Worm (Caenorhabditis elegans) whole organism, L2 larva: ENCODE measurements around the gene srw-13.

Experiments
- F13H6.1 ChIP-seq: sonication (generic microtip); optimal IDR thresholded peaks from 2 replicates; lab custom pipeline; 2016; ENCODE audit warnings: missing genetic modification characterization, missing compliant biosample characterization
- alr-1 ChIP-seq: fragments of 150-350 bp; optimal IDR thresholded peaks from 2 replicates; lab custom pipeline; 2014; ENCODE audit warnings: missing biosample characterization, missing genetic modification characterization
- crh-2 ChIP-seq: sonication (generic microtip); optimal IDR thresholded peaks from 2 replicates; lab custom pipeline; 2017; ENCODE audit warnings: missing biosample characterization, missing genetic modification characterization
- lsy-2 ChIP-seq, 2 experiments: fragments of 150-350 bp in 1 of 2; sonication (generic microtip) in 1 of 2; optimal IDR thresholded peaks; 2 replicates each; lab custom pipeline; 2014 to 2017; ENCODE audit warnings: missing biosample characterization in 2 of 2, missing genetic modification characterization in 2 of 2
- mdl-1 ChIP-seq, 2 experiments: fragments of 150-350 bp in 1 of 2; sonication (generic microtip) in 1 of 2; optimal IDR thresholded peaks; 2 replicates each; lab custom pipeline; 2017; ENCODE audit warnings: missing biosample characterization in 2 of 2, missing genetic modification characterization in 2 of 2
- nhr-12 ChIP-seq: fragments of 150-350 bp; optimal IDR thresholded peaks from 2 replicates; lab custom pipeline; 2014; ENCODE audit warnings: missing biosample characterization, missing genetic modification characterization
- unc-39 ChIP-seq: fragments of 150-350 bp; optimal IDR thresholded peaks from 2 replicates; lab custom pipeline; 2014; ENCODE audit warnings: missing biosample characterization, missing genetic modification characterization
- zag-1 ChIP-seq: fragments of 150-350 bp; optimal IDR thresholded peaks from 2 replicates; lab custom pipeline; 2014; ENCODE audit warnings: missing biosample characterization, missing genetic modification characterization

DNA sequence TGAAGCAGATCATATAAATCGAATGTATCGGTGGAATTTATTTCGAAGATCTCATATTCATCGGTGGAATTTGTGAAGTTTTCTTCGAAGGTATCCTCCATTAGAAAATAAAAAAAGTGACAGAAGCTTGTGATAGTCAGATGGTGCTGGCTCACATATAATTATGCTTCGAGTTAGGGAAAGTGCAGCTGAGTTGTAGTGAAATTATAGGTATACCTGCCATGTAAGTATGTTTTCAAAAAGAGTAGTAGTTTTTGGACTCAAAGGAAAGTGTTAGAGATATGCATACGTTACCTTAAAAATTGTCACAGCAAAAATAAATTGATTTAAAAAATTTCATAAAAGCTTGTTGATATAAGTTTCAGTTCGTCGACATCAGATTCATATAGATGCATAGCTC is 7.9 kb downstream of the srw-13 start, which contains the start of gene srw-11:
- TF ChIP-seq unc-39 (tag; lab: Kevin White, UChicago) (no peak), zag-1 (tag; lab: Kevin White, UChicago) (no peak), lsy-2 (tag; optimal IDR thresholded peaks at IDR 0.05; lab: Kevin White, UChicago) (no peak), mdl-1 (tag; optimal IDR thresholded peaks at IDR 0.05; lab: Kevin White, UChicago) (no peak), crh-2 (tag; lab: Kevin White, UChicago) (no peak), nhr-12 (tag; lab: Kevin White, UChicago) (no peak), alr-1 (tag; lab: Kevin White, UChicago) (no peak), F13H6.1 (tag; lab: Kevin White, UChicago) (no peak)
